Fruit fly (Drosophila melanogaster) whole organism, embryonic: ENCODE measurements around the gene CG46396.

Experiments
- ATbp ChIP-seq: fragments of 200-800 bp; sonication (Bioruptor generic); optimal IDR thresholded peaks from 2 replicates; lab custom pipeline; 2017; ENCODE audit warnings: missing biosample characterization, mild to moderate bottlenecking, missing genetic modification characterization, missing genetic modification reagents
- Ada2b ChIP-seq: fragments of 200-800 bp; sonication (Bioruptor generic); IDR thresholded peaks from 2 replicates; pipeline ENCODE4 v1.3.6; 2022; ENCODE audit warnings: missing biosample characterization, missing genetic modification characterization
- Bgb ChIP-seq: fragments of 200-800 bp; sonication (Bioruptor generic); IDR thresholded peaks from 2 replicates; pipeline ENCODE4 v1.3.6; 2022; ENCODE audit warnings: missing biosample characterization, missing genetic modification characterization; ENCODE audit not compliant: partially characterized antibody
- C15 ChIP-seq: fragments of 200-800 bp; sonication (Bioruptor generic); IDR thresholded peaks from 3 replicates; pipeline ENCODE4 v1.3.6; 2022; ENCODE audit warnings: missing biosample characterization, missing genetic modification characterization
- CG11093 ChIP-seq: fragments of 200-800 bp; sonication (Bioruptor generic); IDR thresholded peaks from 3 replicates; pipeline ENCODE4 v1.3.6; 2022; ENCODE audit warnings: missing biosample characterization, missing genetic modification characterization
- CG11696 ChIP-seq: fragments of 200-800 bp; sonication (Bioruptor generic); IDR thresholded peaks from 2 replicates; pipeline ENCODE4 v1.3.6; 2022; ENCODE audit warnings: missing biosample characterization, missing genetic modification characterization
- CG12391 ChIP-seq: fragments of 200-800 bp; sonication (Bioruptor generic); optimal IDR thresholded peaks from 3 replicates; lab custom pipeline; 2018; ENCODE audit warnings: missing biosample characterization, mild to moderate bottlenecking, missing genetic modification characterization, moderate library complexity
- CG12659 ChIP-seq: fragments of 200-800 bp; sonication (Bioruptor generic); optimal IDR thresholded peaks from 3 replicates; lab custom pipeline; 2017; ENCODE audit warnings: mild to moderate bottlenecking, missing biosample characterization, missing genetic modification reagents, missing genetic modification characterization
- CG12744 ChIP-seq: fragments of 200-800 bp; sonication (Bioruptor generic); optimal IDR thresholded peaks from 2 replicates; lab custom pipeline; 2016; ENCODE audit warnings: missing biosample characterization, missing genetic modification characterization
- CG15073 ChIP-seq: fragments of 200-800 bp; sonication (Bioruptor generic); optimal IDR thresholded peaks from 2 replicates; lab custom pipeline; 2016; ENCODE audit warnings: missing biosample characterization, missing genetic modification characterization
- CG17385 ChIP-seq: fragments of 200-800 bp; sonication (Bioruptor generic); optimal IDR thresholded peaks from 3 replicates; lab custom pipeline; 2018; ENCODE audit warnings: missing biosample characterization, mild to moderate bottlenecking, missing genetic modification characterization
- CG18262 ChIP-seq: fragments of 200-800 bp; optimal IDR thresholded peaks from 3 replicates; lab custom pipeline; 2019; ENCODE audit warnings: missing biosample characterization, mild to moderate bottlenecking, missing genetic modification characterization, moderate library complexity
- CG18599 ChIP-seq: fragments of 200-800 bp; sonication (Bioruptor generic); optimal IDR thresholded peaks from 3 replicates; lab custom pipeline; 2017; ENCODE audit warnings: missing biosample characterization, missing genetic modification characterization, mild to moderate bottlenecking, moderate library complexity, missing genetic modification reagents
- CG2678 ChIP-seq: fragments of 200-800 bp; sonication (Bioruptor generic); optimal IDR thresholded peaks from 3 replicates; lab custom pipeline; 2019; ENCODE audit warnings: missing biosample characterization, mild to moderate bottlenecking, missing genetic modification characterization, moderate library complexity
- CG2875 ChIP-seq: fragments of 200-800 bp; sonication (Bioruptor generic); optimal IDR thresholded peaks from 2 replicates; lab custom pipeline; 2017; ENCODE audit warnings: missing biosample characterization, mild to moderate bottlenecking, missing genetic modification characterization, missing genetic modification reagents
- CG3281 ChIP-seq: fragments of 200-800 bp; sonication (Bioruptor generic); optimal IDR thresholded peaks from 3 replicates; lab custom pipeline; 2017; ENCODE audit warnings: missing biosample characterization, mild to moderate bottlenecking, missing genetic modification characterization
- CG42726 ChIP-seq: fragments of 200-800 bp; sonication (Bioruptor generic); IDR thresholded peaks from 2 replicates; pipeline ENCODE4 v1.3.6; 2022; ENCODE audit warnings: missing biosample characterization, missing genetic modification characterization; ENCODE audit not compliant: partially characterized antibody
- CG9437 ChIP-seq: fragments of 200-800 bp; sonication (Bioruptor generic); optimal IDR thresholded peaks from 2 replicates; lab custom pipeline; 2018; ENCODE audit warnings: missing biosample characterization, mild to moderate bottlenecking, missing genetic modification characterization
- Dll ChIP-seq: fragments of 200-800 bp; sonication (Bioruptor generic); IDR thresholded peaks from 4 replicates; pipeline ENCODE4 v1.3.6; 2022; ENCODE audit warnings: missing biosample characterization, missing genetic modification characterization; ENCODE audit not compliant: partially characterized antibody
- Fer3 ChIP-seq: fragments of 200-800 bp; sonication (Bioruptor generic); optimal IDR thresholded peaks from 2 replicates; lab custom pipeline; 2018; ENCODE audit warnings: missing biosample characterization, mild to moderate bottlenecking, missing genetic modification characterization, moderate library complexity
- HLH3B ChIP-seq: fragments of 200-800 bp; sonication (Bioruptor generic); IDR thresholded peaks from 2 replicates; pipeline ENCODE4 v1.3.6; 2022; ENCODE audit warnings: missing biosample characterization, missing genetic modification characterization
- HLHmδ ChIP-seq: fragments of 200-800 bp; sonication (Bioruptor generic); optimal IDR thresholded peaks from 2 replicates; lab custom pipeline; 2018; ENCODE audit warnings: missing biosample characterization, mild to moderate bottlenecking, missing genetic modification characterization, moderate library complexity
- Hr39 ChIP-seq: fragments of >200 bp; optimal IDR thresholded peaks from 2 replicates; lab custom pipeline; 2017
- Med ChIP-seq: fragments of 200-800 bp; sonication (Bioruptor generic); peaks from one replicate; lab custom pipeline; 2016; ENCODE audit warnings: missing biosample characterization, missing genetic modification characterization, mild to moderate bottlenecking, inconsistent platforms, moderate library complexity
- Trl ChIP-seq, 3 experiments: fragments of >200 bp in 2 of 3; fragments of 200-800 bp in 1 of 3; sonication (Bioruptor generic) in 1 of 3; optimal IDR thresholded peaks; 2 replicates in 1 of 3; 3 replicates in 2 of 3; lab custom pipeline; 2016 to 2017; ENCODE audit warnings: missing biosample characterization in 1 of 3, missing genetic modification characterization in 1 of 3
- Xbp1 ChIP-seq: fragments of 200-800 bp; sonication (Bioruptor generic); optimal IDR thresholded peaks from 3 replicates; lab custom pipeline; 2016; ENCODE audit warnings: missing biosample characterization, mild to moderate bottlenecking, missing genetic modification characterization
- Xrp1 ChIP-seq: fragments of 200-800 bp; sonication (Bioruptor generic); IDR thresholded peaks from 2 replicates; pipeline ENCODE4 v1.3.6; 2022; ENCODE audit warnings: missing biosample characterization, missing genetic modification characterization
- al ChIP-seq: fragments of 200-800 bp; sonication (Bioruptor generic); IDR thresholded peaks from 2 replicates; pipeline ENCODE4 v1.3.6; 2022; ENCODE audit warnings: missing biosample characterization, missing genetic modification characterization
- chif ChIP-seq, 2 experiments: fragments of 200-800 bp; sonication (Bioruptor generic); optimal IDR thresholded peaks; 3 replicates each; lab custom pipeline; 2016; ENCODE audit warnings: missing biosample characterization in 2 of 2, missing genetic modification characterization in 2 of 2
- chinmo ChIP-seq: fragments of 200-800 bp; sonication (Bioruptor generic); IDR thresholded peaks from 4 replicates; pipeline ENCODE4 v1.3.6; 2022; ENCODE audit warnings: missing biosample characterization, missing genetic modification characterization; ENCODE audit not compliant: partially characterized antibody
- chm ChIP-seq: fragments of 200-800 bp; sonication (Bioruptor generic); IDR thresholded peaks from 2 replicates; pipeline ENCODE4 v1.3.6; 2022; ENCODE audit warnings: missing biosample characterization, missing genetic modification characterization
- chn ChIP-seq: fragments of 200-800 bp; sonication (Bioruptor generic); optimal IDR thresholded peaks from 2 replicates; lab custom pipeline; 2016; ENCODE audit warnings: missing biosample characterization, missing genetic modification characterization
- crc ChIP-seq: fragments of 200-800 bp; sonication (Bioruptor generic); optimal IDR thresholded peaks from 2 replicates; lab custom pipeline; 2016; ENCODE audit warnings: missing biosample characterization, missing genetic modification characterization
- fd102C ChIP-seq: fragments of 200-800 bp; sonication (Bioruptor generic); optimal IDR thresholded peaks from 2 replicates; lab custom pipeline; 2018; ENCODE audit warnings: missing biosample characterization, mild to moderate bottlenecking, missing genetic modification characterization, moderate library complexity
- fd64A ChIP-seq: fragments of 200-800 bp; sonication (Bioruptor generic); optimal IDR thresholded peaks from 3 replicates; lab custom pipeline; 2018; ENCODE audit warnings: missing biosample characterization, mild to moderate bottlenecking, missing genetic modification characterization
- gt ChIP-seq: fragments of 200-800 bp; sonication (Bioruptor generic); IDR thresholded peaks from 2 replicates; pipeline ENCODE4 v1.3.6; 2022; ENCODE audit warnings: missing biosample characterization, missing genetic modification characterization
- hbn ChIP-seq: fragments of 200-800 bp; sonication (Bioruptor generic); IDR thresholded peaks from 2 replicates; pipeline ENCODE4 v1.3.6; 2022; ENCODE audit warnings: missing biosample characterization, missing genetic modification characterization; ENCODE audit not compliant: partially characterized antibody
- kni ChIP-seq: fragments of 200-800 bp; sonication (Bioruptor generic); optimal IDR thresholded peaks from 3 replicates; lab custom pipeline; 2017; ENCODE audit warnings: mild to moderate bottlenecking, missing biosample characterization, missing genetic modification reagents, missing genetic modification characterization
- lov ChIP-seq, 2 experiments: fragments of 200-800 bp in 1 of 2; fragments of >200 bp in 1 of 2; sonication (Bioruptor generic) in 1 of 2; IDR thresholded peaks in 1 of 2; optimal IDR thresholded peaks in 1 of 2; 2 replicates in 1 of 2; 3 replicates in 1 of 2; pipeline versions ENCODE4 v1.3.6 to Lab custom; 2017 to 2022; ENCODE audit warnings: missing biosample characterization in 1 of 2, missing genetic modification characterization in 1 of 2
- nmo ChIP-seq: fragments of 200-800 bp; sonication (Bioruptor generic); optimal IDR thresholded peaks from 2 replicates; lab custom pipeline; 2018; ENCODE audit warnings: missing biosample characterization, mild to moderate bottlenecking, missing genetic modification characterization, moderate library complexity
- psq ChIP-seq: fragments of 200-800 bp; sonication (Bioruptor generic); optimal IDR thresholded peaks from 2 replicates; lab custom pipeline; 2017; ENCODE audit warnings: missing biosample characterization, missing genetic modification characterization
- pum ChIP-seq: fragments of 200-800 bp; sonication (Bioruptor generic); optimal IDR thresholded peaks from 2 replicates; lab custom pipeline; 2016; ENCODE audit warnings: missing biosample characterization, missing genetic modification characterization
- rib ChIP-seq: fragments of 200-800 bp; sonication (Bioruptor generic); IDR thresholded peaks from 2 replicates; pipeline ENCODE4 v1.3.6; 2022; ENCODE audit warnings: missing biosample characterization, missing genetic modification characterization
- so ChIP-seq: fragments of 200-800 bp; sonication (Bioruptor generic); IDR thresholded peaks from 3 replicates; pipeline ENCODE4 v1.3.6; 2022; ENCODE audit warnings: missing biosample characterization, missing genetic modification characterization
- sug ChIP-seq: fragments of 200-800 bp; optimal IDR thresholded peaks from 2 replicates; lab custom pipeline; 2019; ENCODE audit warnings: missing biosample characterization, mild to moderate bottlenecking, missing genetic modification characterization, moderate library complexity
- ttk ChIP-seq: fragments of 200-800 bp; sonication (Bioruptor generic); IDR thresholded peaks from 2 replicates; pipeline ENCODE4 v2.1.2; 2022; ENCODE audit warnings: missing biosample characterization, missing genetic modification characterization
- wdn ChIP-seq: fragments of 200-800 bp; sonication (Bioruptor generic); IDR thresholded peaks from 2 replicates; pipeline ENCODE4 v1.3.6; 2022; ENCODE audit warnings: missing biosample characterization, missing genetic modification characterization
- wek ChIP-seq: fragments of 200-800 bp; sonication (Bioruptor generic); optimal IDR thresholded peaks from 3 replicates; lab custom pipeline; 2018; ENCODE audit warnings: missing biosample characterization, mild to moderate bottlenecking, missing genetic modification characterization, moderate library complexity
- yki ChIP-seq: fragments of >200 bp; optimal IDR thresholded peaks from 3 replicates; lab custom pipeline; 2018

CG46396 gene

DNA sequence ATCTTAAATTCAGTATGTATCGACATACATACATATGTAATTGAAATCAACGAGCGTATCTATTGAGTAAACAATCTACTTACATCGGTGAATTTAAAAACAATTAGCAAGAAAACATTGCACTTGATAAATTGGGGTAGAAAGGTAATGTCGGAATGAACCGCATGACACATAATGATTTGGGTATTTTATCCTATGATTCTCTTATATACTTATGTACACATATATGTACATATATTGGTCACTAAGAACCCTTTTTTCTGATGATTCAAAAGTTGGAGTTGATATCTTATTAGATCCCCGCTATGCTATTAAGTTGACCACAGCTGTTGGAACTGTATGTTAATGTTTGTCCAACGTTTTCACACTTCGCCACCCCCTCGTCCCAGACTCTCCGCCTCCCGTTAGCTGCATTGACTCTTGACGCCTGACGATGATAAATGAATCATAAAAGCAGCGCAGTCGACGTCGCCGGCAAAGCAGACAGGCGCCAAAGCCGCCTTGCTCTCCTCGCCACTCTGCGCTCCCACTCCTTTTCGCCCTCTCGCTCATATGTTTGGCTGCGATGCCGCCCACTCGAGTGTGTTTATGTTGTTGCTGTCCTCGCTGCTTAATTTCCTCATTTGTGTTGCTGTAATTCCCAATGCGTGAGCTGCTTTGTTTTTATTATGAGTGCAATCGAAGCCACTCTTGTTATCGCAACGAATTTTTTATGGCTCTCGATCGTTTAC lies 49.2 kb downstream of the CG46396 start (continued):
- peak; percentile 50 for TF ChIP-seq CG12391
- TF ChIP-seq Trl (optimal IDR thresholded peaks at IDR 0.05; lab: Kevin White, UChicago), result peak in 1 of 2 experiments; percentile 37
- no peak for TF ChIP-seq Trl (GFP tag; optimal IDR thresholded peaks at IDR 0.05; lab: Kevin White, UChicago)
- TF ChIP-seq nmo (GFP tag; lab: Kevin White, UChicago), result peak; percentile 49
- TF ChIP-seq wek (GFP tag; lab: Kevin White, UChicago), result no peak
- no peak for TF ChIP-seq chn (GFP tag; lab: Kevin White, UChicago)
- TF ChIP-seq chm (GFP tag; lab: Robert Waterston, UW), result no peak
- TF ChIP-seq CG17385 (GFP tag; lab: Kevin White, UChicago), result peak; percentile 7
- TF ChIP-seq fd64A (GFP tag; lab: Kevin White, UChicago), result no peak
- peak; percentile 28 for TF ChIP-seq CG3281 (GFP tag; lab: Kevin White, UChicago)
- no peak for TF ChIP-seq sug (tag; lab: Kevin White, UChicago)
- TF ChIP-seq Fer3 (tag; lab: Kevin White, UChicago), result peak; percentile 4
- no peak for TF ChIP-seq crc (GFP tag; lab: Kevin White, UChicago)
- no peak for TF ChIP-seq lov (optimal IDR thresholded peaks at IDR 0.05; lab: Kevin White, UChicago)
- TF ChIP-seq lov (GFP tag; IDR thresholded peaks at IDR 0.05; lab: Robert Waterston, UW), result no peak
- peak; percentile 59 for TF ChIP-seq CG18262
- TF ChIP-seq CG11093 (GFP tag; lab: Robert Waterston, UW), result no peak
- TF ChIP-seq Xrp1, result peak; percentile 38; the same call in 1 of the 2 replicates
- no peak for TF ChIP-seq pum
- no peak for TF ChIP-seq Hr39 (lab: Kevin White, UChicago)
- no peak for TF ChIP-seq CG15073 (GFP tag; lab: Kevin White, UChicago)
- no peak for TF ChIP-seq gt (GFP tag; lab: Robert Waterston, UW)
- TF ChIP-seq kni (GFP tag; lab: Kevin White, UChicago), result no peak
- peak; percentile 76; the same call in 1 of the 4 replicates for TF ChIP-seq chinmo (GFP tag; lab: Robert Waterston, UW)
- no peak for TF ChIP-seq fd102C
- peak; percentile 26 for TF ChIP-seq CG2875 (GFP tag; lab: Kevin White, UChicago)
- TF ChIP-seq chif (GFP tag; optimal IDR thresholded peaks at IDR 0.05; lab: Kevin White, UChicago), result no peak
- TF ChIP-seq Dll (GFP tag; lab: Robert Waterston, UW), result no peak
- TF ChIP-seq CG2678 (tag; lab: Kevin White, UChicago), result peak; percentile 65
- no peak for TF ChIP-seq HLHmδ (GFP tag; lab: Kevin White, UChicago)
- TF ChIP-seq Ada2b, result no peak
- peak; percentile 54 for TF ChIP-seq Med
- no peak for TF ChIP-seq yki
- 0 out of 2 replicates have a peak, but pooled peaks have one; percentile 14 for TF ChIP-seq Bgb (GFP tag; lab: Robert Waterston, UW)
- TF ChIP-seq CG12659 (GFP tag; lab: Kevin White, UChicago), result no peak
- no peak for TF ChIP-seq rib
- no peak for TF ChIP-seq ttk (GFP tag; lab: Robert Waterston, UW)
- TF ChIP-seq CG12744 (GFP tag; lab: Kevin White, UChicago), result no peak
- TF ChIP-seq HLH3B (GFP tag; lab: Robert Waterston, UW), result no peak
- TF ChIP-seq wdn (GFP tag; lab: Robert Waterston, UW), result no peak
- peak; percentile 21 for TF ChIP-seq ATbp
- no peak for TF ChIP-seq hbn (GFP tag; lab: Robert Waterston, UW)
- TF ChIP-seq psq (GFP tag; lab: Kevin White, UChicago), result no peak
- TF ChIP-seq CG9437 (GFP tag; lab: Kevin White, UChicago), result peak; percentile 48
- no peak for TF ChIP-seq al
- no peak for TF ChIP-seq CG18599
- peak; percentile 68 for TF ChIP-seq CG11696 (GFP tag; lab: Robert Waterston, UW)
- no peak for TF ChIP-seq so
- no peak for TF ChIP-seq C15 (GFP tag; lab: Robert Waterston, UW)
- TF ChIP-seq CG42726 (GFP tag; lab: Robert Waterston, UW), result no peak
- peak; percentile 37 for TF ChIP-seq Xbp1
